Worm (Caenorhabditis elegans) whole organism, mixed stage, embryonic: Measurements from ENCODE around the gene C05D12.5.

Experiments used
- M03D4.4 ChIP-seq: sonication (generic microtip); optimal IDR thresholded peaks from 2 replicates; lab custom pipeline; 2017; ENCODE audit warnings: mild to moderate bottlenecking, missing genetic modification characterization, missing compliant biosample characterization
- bed-3 ChIP-seq: fragments of 200-800 bp; sonication (Bioruptor generic); optimal IDR thresholded peaks from 3 replicates; lab custom pipeline; 2018; ENCODE audit warnings: mild to moderate bottlenecking, missing genetic modification characterization, moderate library complexity, missing compliant biosample characterization
- blmp-1 ChIP-seq: fragments of 150-350 bp; optimal IDR thresholded peaks from 2 replicates; lab custom pipeline; 2014; ENCODE audit warnings: missing biosample characterization, missing genetic modification characterization
- ceh-39 ChIP-seq: fragments of 150-350 bp; optimal IDR thresholded peaks from 2 replicates; lab custom pipeline; 2014; ENCODE audit warnings: missing biosample characterization, missing genetic modification characterization
- ceh-43 ChIP-seq: fragments of 200-800 bp; sonication (Bioruptor generic); optimal IDR thresholded peaks from 2 replicates; lab custom pipeline; 2018; ENCODE audit warnings: mild to moderate bottlenecking, missing genetic modification characterization, moderate library complexity, missing compliant biosample characterization
- ceh-83 ChIP-seq: fragments of 200-800 bp; sonication (Bioruptor generic); optimal IDR thresholded peaks from 2 replicates; lab custom pipeline; 2018; ENCODE audit warnings: mild to moderate bottlenecking, missing genetic modification characterization, missing compliant biosample characterization
- ces-1 ChIP-seq: fragments of 150-350 bp; optimal IDR thresholded peaks from 2 replicates; lab custom pipeline; 2014; ENCODE audit warnings: missing biosample characterization, missing genetic modification reagents, missing genetic modification characterization
- cnd-1 ChIP-seq: fragments of 200-800 bp; sonication (Bioruptor generic); optimal IDR thresholded peaks from 2 replicates; lab custom pipeline; 2018; ENCODE audit warnings: mild to moderate bottlenecking, missing genetic modification characterization, missing compliant biosample characterization
- drap-1 ChIP-seq: fragments of 200-800 bp; sonication (Bioruptor generic); optimal IDR thresholded peaks from 3 replicates; lab custom pipeline; 2018; ENCODE audit warnings: mild to moderate bottlenecking, missing genetic modification characterization, missing compliant biosample characterization
- elt-1 ChIP-seq: sonication (generic microtip); optimal IDR thresholded peaks from 2 replicates; lab custom pipeline; 2017; ENCODE audit warnings: missing genetic modification characterization, mild to moderate bottlenecking, missing compliant biosample characterization, antibody characterized with exemption, moderate library complexity, borderline replicate concordance; ENCODE audit not compliant: insufficient read depth
- flh-1 ChIP-seq: fragments of 200-800 bp; sonication (Bioruptor generic); optimal IDR thresholded peaks from 2 replicates; lab custom pipeline; 2018; ENCODE audit warnings: mild to moderate bottlenecking, missing genetic modification characterization, moderate library complexity, missing compliant biosample characterization
- ham-2 ChIP-seq: fragments of 200-800 bp; sonication (Bioruptor generic); optimal IDR thresholded peaks from 2 replicates; lab custom pipeline; 2018; ENCODE audit warnings: mild to moderate bottlenecking, missing genetic modification characterization, missing compliant biosample characterization
- lin-13 ChIP-seq: fragments of 150-350 bp; optimal IDR thresholded peaks from 2 replicates; lab custom pipeline; 2014; ENCODE audit warnings: missing biosample characterization, missing genetic modification characterization
- lin-32 ChIP-seq: fragments of 200-800 bp; sonication (Bioruptor generic); optimal IDR thresholded peaks from 2 replicates; lab custom pipeline; 2018; ENCODE audit warnings: mild to moderate bottlenecking, missing genetic modification characterization, missing compliant biosample characterization
- lsy-2 ChIP-seq: fragments of 150-350 bp; optimal IDR thresholded peaks from 2 replicates; lab custom pipeline; 2014; ENCODE audit warnings: missing biosample characterization, missing genetic modification characterization
- mep-1 ChIP-seq: fragments of 150-350 bp; optimal IDR thresholded peaks from 2 replicates; lab custom pipeline; 2017; ENCODE audit warnings: missing biosample characterization, missing genetic modification reagents, missing genetic modification characterization, inconsistent platforms
- mls-2 ChIP-seq: sonication (generic microtip); optimal IDR thresholded peaks from 2 replicates; lab custom pipeline; 2016; ENCODE audit warnings: mild to moderate bottlenecking, missing genetic modification characterization, moderate library complexity, missing compliant biosample characterization
- nhr-12 ChIP-seq: fragments of 150-350 bp; optimal IDR thresholded peaks from 2 replicates; lab custom pipeline; 2014; ENCODE audit warnings: missing biosample characterization, missing genetic modification characterization
- nhr-237 ChIP-seq: fragments of 150-350 bp; optimal IDR thresholded peaks from 2 replicates; lab custom pipeline; 2014; ENCODE audit warnings: missing biosample characterization, missing genetic modification characterization
- nhr-28 ChIP-seq: fragments of 150-350 bp; optimal IDR thresholded peaks from 2 replicates; lab custom pipeline; 2014; ENCODE audit warnings: missing biosample characterization, missing genetic modification characterization
- pha-4 ChIP-seq: fragments of 150-350 bp; optimal IDR thresholded peaks from 2 replicates; lab custom pipeline; 2018; ENCODE audit warnings: missing biosample characterization, missing genetic modification reagents, missing genetic modification characterization
- snpc-4 ChIP-seq: fragments of 150-350 bp; optimal IDR thresholded peaks from 2 replicates; lab custom pipeline; 2014; ENCODE audit warnings: missing biosample characterization, missing genetic modification characterization
- sptf-1 ChIP-seq: sonication (generic microtip); optimal IDR thresholded peaks from 2 replicates; lab custom pipeline; 2017; ENCODE audit warnings: mild to moderate bottlenecking, missing genetic modification characterization, moderate library complexity, missing compliant biosample characterization
- tbx-8 ChIP-seq: fragments of 200-800 bp; sonication (Bioruptor generic); optimal IDR thresholded peaks from 2 replicates; lab custom pipeline; 2018; ENCODE audit warnings: mild to moderate bottlenecking, missing genetic modification characterization, moderate library complexity, missing compliant biosample characterization
- unc-120 ChIP-seq: sonication (generic microtip); optimal IDR thresholded peaks from 2 replicates; lab custom pipeline; 2017; ENCODE audit warnings: missing genetic modification characterization, missing compliant biosample characterization; ENCODE audit not compliant: poor library complexity, severe bottlenecking
- unc-39 ChIP-seq: fragments of 150-350 bp; optimal IDR thresholded peaks from 2 replicates; lab custom pipeline; 2014; ENCODE audit warnings: missing biosample characterization, missing genetic modification characterization
- zip-8 ChIP-seq: fragments of 150-350 bp; optimal IDR thresholded peaks from 2 replicates; lab custom pipeline; 2014; ENCODE audit warnings: missing biosample characterization, missing genetic modification characterization
- ztf-11 ChIP-seq: fragments of 150-350 bp; optimal IDR thresholded peaks from 2 replicates; lab custom pipeline; 2014; ENCODE audit warnings: missing biosample characterization, missing genetic modification characterization

Gene C05D12.5

DNA sequence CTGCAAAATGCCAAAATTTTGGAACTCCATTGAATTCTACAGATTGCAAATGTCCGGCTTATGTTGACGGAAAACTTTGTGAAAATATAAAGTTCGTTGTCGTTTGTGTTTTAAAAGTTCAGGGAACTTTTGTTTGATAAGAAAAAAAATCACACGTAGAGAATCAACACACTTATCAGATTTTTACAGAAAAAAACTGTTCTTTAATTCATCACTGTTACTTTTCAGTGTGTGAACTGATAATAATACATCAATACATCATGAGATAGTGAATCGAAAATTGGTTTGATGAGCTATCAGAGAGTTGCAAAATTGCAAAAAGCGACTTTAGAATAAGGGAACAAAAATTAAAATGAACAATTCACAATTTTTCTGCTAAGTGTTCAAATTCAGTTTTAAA lies 15.6 kb upstream of the C05D12.5 start:
- no peak for TF ChIP-seq unc-39 (tag; lab: Kevin White, UChicago)
- TF ChIP-seq ces-1 (GFP tag; lab: Kevin White, UChicago): no peak
- no peak for TF ChIP-seq snpc-4 (tag; lab: Kevin White, UChicago)
- TF ChIP-seq sptf-1 (tag; lab: Kevin White, UChicago): no peak
- no peak for TF ChIP-seq elt-1
- no peak for TF ChIP-seq ham-2 (GFP tag; lab: Kevin White, UChicago)
- TF ChIP-seq bed-3 (GFP tag; lab: Kevin White, UChicago): no peak
- no peak for TF ChIP-seq nhr-28 (tag; lab: Kevin White, UChicago)
- no peak for TF ChIP-seq tbx-8 (GFP tag; lab: Kevin White, UChicago)
- TF ChIP-seq mep-1: no peak
- TF ChIP-seq ceh-43 (GFP tag; lab: Kevin White, UChicago): no peak
- no peak for TF ChIP-seq M03D4.4 (tag; lab: Kevin White, UChicago)
- no peak for TF ChIP-seq flh-1 (GFP tag; lab: Kevin White, UChicago)
- no peak for TF ChIP-seq nhr-237 (tag; lab: Kevin White, UChicago)

DNA sequence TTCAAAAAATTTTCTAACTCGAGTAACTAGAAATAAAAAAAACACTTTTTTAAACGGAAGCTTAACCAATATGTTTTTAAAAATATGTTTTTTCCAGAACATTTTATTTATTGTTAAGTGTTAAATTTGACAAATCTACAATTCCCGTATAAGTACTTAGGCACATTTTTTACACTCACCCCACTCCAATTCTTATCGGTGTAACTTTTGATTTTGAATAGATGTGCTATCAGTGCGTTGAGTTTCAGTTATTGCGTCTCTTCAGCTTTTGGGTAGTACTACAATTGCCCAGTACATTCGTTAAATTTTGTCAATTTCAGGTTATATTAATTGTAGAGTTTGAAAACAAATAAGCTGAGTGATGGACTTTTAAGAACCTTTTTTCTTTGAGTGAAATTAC lies 10.0 kb upstream of the C05D12.5 start:
- TF ChIP-seq lsy-2 (tag; lab: Kevin White, UChicago): no peak
- TF ChIP-seq pha-4 (tag; lab: Kevin White, UChicago): no peak
- no peak for TF ChIP-seq sptf-1 (tag; lab: Kevin White, UChicago)
- TF ChIP-seq mep-1: no peak
- no peak for TF ChIP-seq lin-32 (GFP tag; lab: Kevin White, UChicago)
- no peak for TF ChIP-seq M03D4.4 (tag; lab: Kevin White, UChicago)

DNA sequence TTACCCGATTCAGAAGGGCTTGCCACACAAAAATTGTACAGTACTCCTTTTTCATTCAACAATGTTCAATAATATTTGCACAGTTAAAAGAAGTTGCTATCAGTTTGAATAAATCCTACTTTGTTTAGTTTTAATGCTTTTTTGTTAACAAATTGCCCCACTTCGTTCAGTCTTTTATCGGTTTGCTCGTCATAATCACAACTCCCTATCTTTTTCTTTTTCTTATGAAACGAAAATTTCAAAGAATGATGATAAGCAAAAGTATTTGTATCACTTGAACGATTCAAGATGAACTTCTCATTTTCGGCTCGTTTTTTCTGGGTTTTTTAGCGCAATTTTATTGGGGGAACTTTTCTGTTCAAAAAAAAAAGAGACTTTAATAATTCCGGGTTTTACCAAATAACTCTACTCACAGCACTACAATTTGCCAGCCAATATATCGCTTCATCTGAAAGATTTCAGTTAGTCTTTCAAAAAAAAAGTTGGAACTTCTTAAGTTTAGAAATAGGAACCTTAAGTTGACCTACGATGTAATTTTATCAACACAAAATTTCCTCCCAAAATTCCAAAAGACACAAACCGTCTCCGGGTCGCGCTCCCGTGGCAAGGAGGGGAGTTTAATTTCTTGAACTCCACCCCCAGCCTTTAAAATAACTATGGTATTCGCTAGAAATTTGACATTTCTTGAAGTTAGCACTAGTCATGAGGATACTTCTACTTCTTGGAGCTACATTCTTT lies 9.3 kb upstream of the C05D12.5 start, which contains the start of gene C05D12.3:
Gene C05D12.3 (plus strand): TSS at position 688 of the 738 bp plus-strand sequence.
- TF ChIP-seq unc-120 (tag; lab: Kevin White, UChicago) (no peak), M03D4.4 (tag; lab: Kevin White, UChicago) (no peak), tbx-8 (GFP tag; lab: Kevin White, UChicago) (no peak), pha-4 (tag; lab: Kevin White, UChicago) (no peak), snpc-4 (tag; lab: Kevin White, UChicago) (no peak), ceh-43 (GFP tag; lab: Kevin White, UChicago) (no peak), mep-1 (no peak), ceh-83 (GFP tag; lab: Kevin White, UChicago) (no peak)

DNA sequence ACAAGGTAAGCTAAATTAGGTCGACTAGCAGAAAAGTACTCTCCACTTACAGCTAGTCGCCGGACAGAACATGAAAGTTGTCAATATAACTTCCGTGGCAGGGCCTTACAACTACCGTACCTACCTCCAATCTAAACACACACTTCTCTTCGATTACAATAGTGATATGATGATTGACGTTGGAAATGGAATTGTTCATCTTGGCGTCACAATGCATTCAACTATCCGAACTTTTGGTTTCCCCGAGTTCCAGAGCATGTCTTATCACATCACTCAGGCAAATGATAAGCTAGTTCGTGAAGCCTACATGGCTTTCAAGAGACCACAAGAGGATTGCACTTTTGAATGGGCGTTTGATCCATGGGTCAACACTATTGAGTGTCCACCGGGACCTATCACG lies 6.7 kb upstream of the C05D12.5 start:
- TF ChIP-seq lin-32 (GFP tag; lab: Kevin White, UChicago) (no peak), unc-120 (tag; lab: Kevin White, UChicago) (no peak), M03D4.4 (tag; lab: Kevin White, UChicago) (no peak), ham-2 (GFP tag; lab: Kevin White, UChicago) (no peak), lin-13 (tag; lab: Kevin White, UChicago) (no peak), ceh-83 (GFP tag; lab: Kevin White, UChicago) (no peak), nhr-237 (tag; lab: Kevin White, UChicago) (no peak), ztf-11 (tag; lab: Kevin White, UChicago) (no peak)

DNA sequence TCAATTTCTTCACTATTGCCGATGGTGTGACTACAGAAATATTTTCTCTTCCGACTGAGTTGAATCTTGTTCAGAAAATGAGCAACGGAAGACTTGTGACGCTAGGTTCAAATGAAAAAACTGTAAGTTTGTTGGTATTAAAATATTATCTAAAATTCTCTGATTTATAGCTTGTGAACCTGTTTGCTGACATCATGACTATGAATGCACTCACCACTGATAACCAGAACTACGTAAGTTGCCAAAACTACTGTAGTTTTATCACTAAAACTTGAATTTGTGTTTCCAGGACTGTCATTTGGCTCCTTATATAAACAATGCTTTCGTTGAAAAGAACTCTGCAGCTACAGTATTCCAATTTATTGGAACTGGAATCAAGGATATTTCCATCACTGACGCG lies 5.4 kb upstream of the C05D12.5 start:
- no peak for TF ChIP-seq blmp-1 (tag; lab: Kevin White, UChicago)
- no peak for TF ChIP-seq ceh-39 (tag; lab: Kevin White, UChicago)
- no peak for TF ChIP-seq ham-2 (GFP tag; lab: Kevin White, UChicago)
- TF ChIP-seq ceh-43 (GFP tag; lab: Kevin White, UChicago): no peak
- no peak for TF ChIP-seq unc-120 (tag; lab: Kevin White, UChicago)
- no peak for TF ChIP-seq ces-1 (GFP tag; lab: Kevin White, UChicago)
- TF ChIP-seq nhr-237 (tag; lab: Kevin White, UChicago): no peak
- no peak for TF ChIP-seq nhr-12 (tag; lab: Kevin White, UChicago)
- no peak for TF ChIP-seq M03D4.4 (tag; lab: Kevin White, UChicago)

DNA sequence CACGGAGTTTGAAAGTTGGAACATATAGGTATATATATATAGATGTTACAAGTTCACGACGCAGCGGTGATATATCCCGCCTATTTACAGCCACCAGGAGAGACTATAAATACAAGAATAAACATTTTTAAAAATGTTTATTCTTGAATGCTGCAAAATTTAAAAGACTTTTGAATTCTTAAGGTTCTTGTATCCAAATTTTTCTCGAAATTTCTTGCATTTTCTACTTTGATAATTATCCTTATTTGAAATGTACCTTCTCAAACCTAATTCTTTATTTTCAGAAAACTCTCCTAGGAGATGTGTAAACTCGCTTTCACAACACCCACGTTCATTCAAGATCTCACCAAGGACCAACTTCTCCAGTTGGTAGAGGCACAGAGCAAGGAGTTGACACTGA lies 2.5 kb upstream of the C05D12.5 start, which contains the start of gene C05D12.4:
Gene C05D12.4 (plus strand): TSS at position 301 of the 400 bp plus-strand sequence.
- TF ChIP-seq drap-1 (GFP tag; lab: Kevin White, UChicago) (no peak), flh-1 (GFP tag; lab: Kevin White, UChicago) (no peak), M03D4.4 (tag; lab: Kevin White, UChicago) (no peak), blmp-1 (tag; lab: Kevin White, UChicago) (no peak), lsy-2 (tag; lab: Kevin White, UChicago) (no peak), snpc-4 (tag; lab: Kevin White, UChicago) (no peak), tbx-8 (GFP tag; lab: Kevin White, UChicago) (no peak), cnd-1 (tag; lab: Kevin White, UChicago) (no peak), unc-120 (tag; lab: Kevin White, UChicago) (no peak), nhr-12 (tag; lab: Kevin White, UChicago) (no peak), zip-8 (tag; lab: Kevin White, UChicago) (no peak), mep-1 (no peak), nhr-28 (tag; lab: Kevin White, UChicago) (no peak), sptf-1 (tag; lab: Kevin White, UChicago) (no peak), mls-2 (tag; lab: Kevin White, UChicago) (no peak), ceh-39 (tag; lab: Kevin White, UChicago) (no peak)
